Worm (Caenorhabditis elegans): Measurements from ENCODE around the gene pxn-1.
"Not testable (repeated sequence)": the region's sequence is repeated elsewhere in the genome, so short reads cannot be mapped to it uniquely, and the experiment has no call there.

The pxn-1 gene

ce11 chrV:8534534-8535283, 40.0 kb downstream of the pxn-1 start, which contains the start of the genes his-6 and his-5:
his-6 (minus strand) TSS chrV:8534977.
his-5 (plus strand) TSS chrV:8535214.
- TF ChIP-seq sma-9 (GFP tag; optimal IDR thresholded peaks at IDR 0.05) = peak; percentile 26
- TF ChIP-seq sma-9 (tag; optimal IDR thresholded peaks at IDR 0.05) = not testable (repeated sequence)
- TF ChIP-seq F13H6.1 (tag; optimal IDR thresholded peaks at IDR 0.05) = peak; percentile 4
- peak; percentile 40 for TF ChIP-seq ceh-16 (tag; optimal IDR thresholded peaks at IDR 0.05)

ce11 chrV:8536213-8536612, 41.5 kb downstream of the pxn-1 start, which contains the start of gene his-39:
his-39 (plus strand) TSS chrV:8536513.
- no peak for TF ChIP-seq C34F6.9 (tag; optimal IDR thresholded peaks at IDR 0.05)
- no peak for TF ChIP-seq egl-27 (tag; optimal IDR thresholded peaks at IDR 0.05)
- TF ChIP-seq nhr-21 (tag; optimal IDR thresholded peaks at IDR 0.05) = no peak
- TF ChIP-seq ztf-1 (GFP tag; conservative IDR thresholded peaks at IDR 0.05) = no peak
- TF ChIP-seq sem-4 (tag; optimal IDR thresholded peaks at IDR 0.05) = no peak
- no peak for TF ChIP-seq ama-1 (optimal IDR thresholded peaks at IDR 0.05)
- no peak for TF ChIP-seq elt-1 (tag; optimal IDR thresholded peaks at IDR 0.05)
- no peak for TF ChIP-seq alr-1 (tag; optimal IDR thresholded peaks at IDR 0.05)
- no peak for TF ChIP-seq lin-11 (tag; optimal IDR thresholded peaks at IDR 0.05)
- no peak for TF ChIP-seq ceh-82 (tag; optimal IDR thresholded peaks at IDR 0.05)
- TF ChIP-seq nhr-11 (tag; optimal IDR thresholded peaks at IDR 0.05) = no peak
- no peak for TF ChIP-seq aly-2 (tag; optimal IDR thresholded peaks at IDR 0.05)
- TF ChIP-seq unc-39 (tag; optimal IDR thresholded peaks at IDR 0.05) = no peak
- TF ChIP-seq blmp-1 (tag; optimal IDR thresholded peaks at IDR 0.05; ENCODE audit: insufficient read depth) = no peak
- TF ChIP-seq ZK546.5 (tag; optimal IDR thresholded peaks at IDR 0.05) = no peak
- TF ChIP-seq nhr-23 (tag; optimal IDR thresholded peaks at IDR 0.05) = no peak
- TF ChIP-seq gmeb-1 (tag; optimal IDR thresholded peaks at IDR 0.05) = no peak
- no peak for TF ChIP-seq lin-13 (GFP tag; optimal IDR thresholded peaks at IDR 0.05)

- no peak for TF ChIP-seq mab-5 (tag; optimal IDR thresholded peaks at IDR 0.05)
- no peak for TF ChIP-seq lin-11 (tag; optimal IDR thresholded peaks at IDR 0.05)
- TF ChIP-seq nhr-25 (tag; optimal IDR thresholded peaks at IDR 0.05) = no peak
- no peak for TF ChIP-seq dmd-4 (tag; optimal IDR thresholded peaks at IDR 0.05)
- TF ChIP-seq ceh-16 (tag; optimal IDR thresholded peaks at IDR 0.05) = no peak
- no peak for TF ChIP-seq ztf-11 (tag; optimal IDR thresholded peaks at IDR 0.05)
Measured at ce11 chrV:8537031-8537430, 42.3 kb downstream of the pxn-1 start, which contains the start of gene otpl-4. otpl-4 (plus strand) TSS chrV:8537331.

ce11 chrV:8545531-8546224, 51.0 kb downstream of the pxn-1 start, which contains the start of the genes slc-17.8 and asns-1:
slc-17.8 (minus strand) TSS chrV:8545581.
asns-1 (plus strand) TSS chrV:8546174.
- TF ChIP-seq blmp-1 (tag; optimal IDR thresholded peaks at IDR 0.05; ENCODE audit: insufficient read depth) (no peak), lsy-2 (tag; optimal IDR thresholded peaks at IDR 0.05) (no peak), ceh-16 (tag; optimal IDR thresholded peaks at IDR 0.05) (no peak), nhr-21 (tag; optimal IDR thresholded peaks at IDR 0.05) (no peak), sma-9 (GFP tag; optimal IDR thresholded peaks at IDR 0.05) (no peak), sma-9 (tag; optimal IDR thresholded peaks at IDR 0.05) (no peak), zag-1 (tag; optimal IDR thresholded peaks at IDR 0.05) (no peak), crh-2 (tag; optimal IDR thresholded peaks at IDR 0.05) (no peak), nhr-6 (tag; optimal IDR thresholded peaks at IDR 0.05) (no peak)

- TF ChIP-seq nhr-12 (tag; optimal IDR thresholded peaks at IDR 0.05) (no peak), unc-55 (GFP tag; optimal IDR thresholded peaks at IDR 0.05) (no peak), nhr-6 (tag; optimal IDR thresholded peaks at IDR 0.05) (no peak), lin-11 (tag; optimal IDR thresholded peaks at IDR 0.05) (no peak)
Measured at ce11 chrV:8548989-8549388, 54.3 kb downstream of the pxn-1 start, which contains the start of gene stdh-4. stdh-4 (plus strand) TSS chrV:8549289.

Data from whole organism, L2 larva.